Worm (Caenorhabditis elegans) whole organism, young adult: ENCODE measurements around the gene F07B10.4.

ENCODE experiments used
- C06A6.2 ChIP-seq: fragments of 200-800 bp; sonication (Bioruptor generic); conservative IDR thresholded peaks from 2 replicates; pipeline ENCODE4 v1.3.6; 2022; ENCODE audit warnings: missing genetic modification characterization, missing compliant biosample characterization
- F10E7.11 ChIP-seq: sonication (generic microtip); optimal IDR thresholded peaks from 2 replicates; lab custom pipeline; 2017; ENCODE audit warnings: mild to moderate bottlenecking, missing genetic modification characterization, moderate library complexity, missing compliant biosample characterization
- F33H1.4 ChIP-seq: fragments of 200-800 bp; sonication (Bioruptor generic); IDR thresholded peaks from 2 replicates; pipeline ENCODE4 v1.3.6; 2022; ENCODE audit warnings: missing genetic modification reagents, missing genetic modification characterization, missing compliant biosample characterization
- F39B2.1 ChIP-seq: fragments of 200-800 bp; sonication (Bioruptor generic); IDR thresholded peaks from 2 replicates; pipeline ENCODE4 v1.3.6; 2022; ENCODE audit warnings: missing genetic modification reagents, missing genetic modification characterization, missing compliant biosample characterization
- F55B11.4 ChIP-seq: sonication (generic microtip); optimal IDR thresholded peaks from 2 replicates; lab custom pipeline; 2016; ENCODE audit warnings: missing compliant biosample characterization, missing genetic modification characterization, borderline replicate concordance; ENCODE audit not compliant: insufficient read depth
- F57C9.4 ChIP-seq: sonication (generic microtip); optimal IDR thresholded peaks from 2 replicates; lab custom pipeline; 2017; ENCODE audit warnings: mild to moderate bottlenecking, missing genetic modification characterization, missing compliant biosample characterization
- athp-1 ChIP-seq: sonication (generic microtip); optimal IDR thresholded peaks from 2 replicates; lab custom pipeline; 2017; ENCODE audit warnings: mild to moderate bottlenecking, missing genetic modification characterization, missing compliant biosample characterization
- attf-5 ChIP-seq: fragments of 200-800 bp; sonication (Bioruptor generic); optimal IDR thresholded peaks from 2 replicates; lab custom pipeline; 2018; ENCODE audit warnings: mild to moderate bottlenecking, missing genetic modification characterization, missing compliant biosample characterization
- attf-6 ChIP-seq: fragments of 200-800 bp; sonication (Bioruptor generic); IDR thresholded peaks from 2 replicates; pipeline ENCODE4 v1.3.6; 2022; ENCODE audit warnings: missing genetic modification reagents, missing genetic modification characterization, missing compliant biosample characterization
- ceh-100 ChIP-seq: fragments of 200-800 bp; sonication (Bioruptor generic); IDR thresholded peaks from 2 replicates; pipeline ENCODE4 v1.3.6; 2022; ENCODE audit warnings: missing genetic modification reagents, missing genetic modification characterization, missing compliant biosample characterization
- ceh-58 ChIP-seq: fragments of 200-800 bp; sonication (Bioruptor generic); IDR thresholded peaks from 2 replicates; pipeline ENCODE4 v1.3.6; 2022; ENCODE audit warnings: missing genetic modification characterization, missing compliant biosample characterization
- ceh-79 ChIP-seq: sonication (generic microtip); optimal IDR thresholded peaks from 2 replicates; lab custom pipeline; 2017; ENCODE audit warnings: mild to moderate bottlenecking, missing genetic modification characterization, missing compliant biosample characterization
- chd-7 ChIP-seq: sonication (generic microtip); optimal IDR thresholded peaks from 2 replicates; lab custom pipeline; 2016; ENCODE audit warnings: mild to moderate bottlenecking, missing genetic modification characterization, moderate library complexity, missing compliant biosample characterization
- egl-18 ChIP-seq: fragments of 200-800 bp; sonication (Bioruptor generic); IDR thresholded peaks from 2 replicates; pipeline ENCODE4 v1.3.6; 2022; ENCODE audit warnings: missing genetic modification reagents, missing genetic modification characterization, missing compliant biosample characterization
- ets-4 ChIP-seq: fragments of 200-800 bp; sonication (Bioruptor generic); optimal IDR thresholded peaks from 2 replicates; lab custom pipeline; 2018; ENCODE audit warnings: mild to moderate bottlenecking, missing genetic modification characterization, missing compliant biosample characterization
- gei-17 ChIP-seq: fragments of 200-800 bp; sonication (Bioruptor generic); optimal IDR thresholded peaks from 2 replicates; lab custom pipeline; 2018; ENCODE audit warnings: mild to moderate bottlenecking, missing genetic modification characterization, missing compliant biosample characterization
- hlh-26 ChIP-seq: fragments of 200-800 bp; sonication (Bioruptor generic); conservative IDR thresholded peaks from 2 replicates; pipeline ENCODE4 v1.3.6; 2022; ENCODE audit warnings: missing genetic modification reagents, missing genetic modification characterization, missing compliant biosample characterization
- hrde-1 ChIP-seq: sonication (generic microtip); optimal IDR thresholded peaks from 2 replicates; lab custom pipeline; 2016; ENCODE audit warnings: missing genetic modification characterization, mild to moderate bottlenecking, missing compliant biosample characterization, moderate library complexity, missing genotype, missing genetic modification reagents, borderline replicate concordance
- lin-54 ChIP-seq: fragments of 200-800 bp; sonication (Bioruptor generic); optimal IDR thresholded peaks from 2 replicates; lab custom pipeline; 2018; ENCODE audit warnings: mild to moderate bottlenecking, missing genetic modification characterization, missing compliant biosample characterization
- lsy-27 ChIP-seq: sonication (generic microtip); optimal IDR thresholded peaks from 2 replicates; lab custom pipeline; 2017; ENCODE audit warnings: missing genetic modification characterization, mild to moderate bottlenecking, missing compliant biosample characterization, antibody characterized with exemption, missing genotype, borderline replicate concordance; ENCODE audit not compliant: insufficient read depth
- madf-3 ChIP-seq: fragments of 200-800 bp; sonication (Bioruptor generic); IDR thresholded peaks from 2 replicates; pipeline ENCODE4 v1.3.6; 2022; ENCODE audit warnings: missing genetic modification reagents, missing genetic modification characterization, missing compliant biosample characterization
- madf-6 ChIP-seq: fragments of 200-800 bp; sonication (Bioruptor generic); IDR thresholded peaks from 2 replicates; pipeline ENCODE4 v1.3.6; 2022; ENCODE audit warnings: missing genetic modification reagents, missing genetic modification characterization, missing compliant biosample characterization
- mes-4 ChIP-seq: sonication (generic microtip); optimal IDR thresholded peaks from 2 replicates; lab custom pipeline; 2016; ENCODE audit warnings: missing genotype, missing genetic modification characterization, missing compliant biosample characterization
- mxl-1 ChIP-seq: sonication (generic microtip); optimal IDR thresholded peaks from 2 replicates; lab custom pipeline; 2016; ENCODE audit warnings: missing genetic modification characterization, missing compliant biosample characterization
- nhr-27 ChIP-seq: fragments of 200-800 bp; sonication (Bioruptor generic); optimal IDR thresholded peaks from 2 replicates; lab custom pipeline; 2018; ENCODE audit warnings: mild to moderate bottlenecking, missing genetic modification characterization, moderate library complexity, missing compliant biosample characterization
- nhr-90 ChIP-seq: sonication (generic microtip); optimal IDR thresholded peaks from 2 replicates; lab custom pipeline; 2016; ENCODE audit warnings: missing genotype, mild to moderate bottlenecking, missing genetic modification characterization, missing compliant biosample characterization
- sea-2 ChIP-seq: fragments of 200-800 bp; sonication (Bioruptor generic); IDR thresholded peaks from 2 replicates; pipeline ENCODE4 v1.3.6; 2022; ENCODE audit warnings: missing genetic modification characterization, missing compliant biosample characterization
- snpc-3.4 ChIP-seq: sonication (generic microtip); optimal IDR thresholded peaks from 2 replicates; lab custom pipeline; 2017; ENCODE audit warnings: missing genetic modification characterization, mild to moderate bottlenecking, missing compliant biosample characterization, antibody characterized with exemption, moderate library complexity, missing genotype, missing genetic modification reagents
- somi-1 ChIP-seq: fragments of 200-800 bp; sonication (Bioruptor generic); optimal IDR thresholded peaks from 2 replicates; lab custom pipeline; 2018; ENCODE audit warnings: mild to moderate bottlenecking, missing genetic modification characterization, missing compliant biosample characterization
- tlf-1 ChIP-seq: fragments of 200-800 bp; sonication (Bioruptor generic); optimal IDR thresholded peaks from 2 replicates; lab custom pipeline; 2018; ENCODE audit warnings: mild to moderate bottlenecking, missing genetic modification characterization, missing compliant biosample characterization
- unc-130 ChIP-seq: sonication (generic microtip); optimal IDR thresholded peaks from 2 replicates; lab custom pipeline; 2016; ENCODE audit warnings: missing genetic modification reagents, missing genetic modification characterization, missing compliant biosample characterization
- zfh-2 ChIP-seq: fragments of 200-800 bp; sonication (Bioruptor generic); conservative IDR thresholded peaks from 2 replicates; pipeline ENCODE4 v1.3.6; 2022; ENCODE audit warnings: missing genetic modification reagents, missing genetic modification characterization, missing compliant biosample characterization
- ztf-3 ChIP-seq: fragments of 200-800 bp; sonication (Bioruptor generic); optimal IDR thresholded peaks from 2 replicates; lab custom pipeline; 2018; ENCODE audit warnings: mild to moderate bottlenecking, missing genetic modification characterization, missing compliant biosample characterization
- ztf-6 ChIP-seq: fragments of 200-800 bp; sonication (Bioruptor generic); IDR thresholded peaks from 2 replicates; pipeline ENCODE4 v1.3.6; 2022; ENCODE audit warnings: missing genetic modification reagents, missing genetic modification characterization, missing compliant biosample characterization

F07B10.4 gene

DNA sequence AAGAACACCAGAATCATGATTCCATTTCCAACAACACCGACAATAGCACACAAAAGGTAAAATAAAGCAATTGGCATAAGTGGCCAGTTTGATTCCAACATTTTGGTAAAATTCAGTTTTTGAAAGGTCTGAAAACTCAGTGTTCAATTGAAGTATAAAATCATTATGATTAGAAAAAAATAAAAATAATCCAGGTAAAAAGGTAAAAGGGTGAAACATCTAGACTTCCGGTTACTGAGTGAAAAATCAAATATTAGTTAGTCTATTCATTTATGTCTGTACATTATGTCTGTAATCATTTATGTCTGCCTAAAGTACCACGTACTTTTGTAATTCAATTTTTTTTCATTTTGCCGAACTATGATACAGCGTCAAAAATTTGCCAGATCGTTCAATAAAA, 7.9 kb downstream of the F07B10.4 start, which contains the start of gene srsx-31:
Gene srsx-31 (minus strand): TSS at position 101 of the 400 bp plus-strand sequence.
- TF ChIP-seq unc-130 (no peak), nhr-90 (tag; lab: Kevin White, UChicago) (no peak), madf-3 (GFP tag; lab: Robert Waterston, UW) (no peak), F33H1.4 (no peak)

DNA sequence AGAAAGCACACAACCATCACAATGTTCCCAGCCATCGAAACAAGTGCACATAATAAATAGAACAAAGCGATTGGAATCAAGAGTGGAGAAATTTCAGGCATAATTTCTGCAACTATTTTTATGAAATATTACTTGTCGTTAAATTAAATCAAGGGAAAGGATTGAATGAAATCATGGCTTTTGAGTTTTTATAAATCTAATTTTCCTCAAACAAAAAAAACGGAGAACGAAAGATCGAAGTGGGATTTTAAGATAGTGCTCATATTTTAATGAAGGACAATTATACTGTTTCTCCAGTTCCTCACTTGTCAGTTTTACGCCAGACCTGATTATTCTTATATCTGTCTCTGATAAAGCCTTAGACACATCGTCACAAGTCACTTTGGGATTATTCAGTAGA, 10.5 kb downstream of the F07B10.4 start, which contains the start of gene srsx-33:
Gene srsx-33 (minus strand): TSS at position 101 of the 400 bp plus-strand sequence.
- TF ChIP-seq tlf-1 (no peak), hrde-1 (no peak), mxl-1 (tag; lab: Kevin White, UChicago) (no peak), zfh-2 (no peak), madf-6 (GFP tag; lab: Robert Waterston, UW) (no peak), ceh-100 (GFP tag; lab: Robert Waterston, UW) (no peak), F57C9.4 (no peak), F39B2.1 (no peak)

DNA sequence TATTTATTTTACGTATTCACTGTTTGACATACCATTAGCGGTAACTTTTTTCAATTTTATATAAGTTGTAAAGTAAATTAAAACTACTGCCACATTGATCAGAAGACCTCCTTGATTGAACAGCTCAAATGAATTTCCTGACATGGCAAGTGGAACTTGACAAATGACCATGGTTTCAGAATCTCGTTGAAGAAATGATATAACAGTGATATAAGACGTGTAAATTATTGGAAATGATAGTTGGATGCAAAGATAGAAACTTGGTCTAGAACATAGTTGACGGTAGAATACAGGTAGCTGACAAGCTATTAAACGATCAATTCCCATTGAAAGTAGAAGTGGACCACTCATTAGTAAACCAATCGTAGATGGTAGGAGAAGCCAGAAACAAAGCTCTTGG, 11.1 kb downstream of the F07B10.4 start:
- no peak for TF ChIP-seq C06A6.2
- no peak for TF ChIP-seq athp-1 (tag; lab: Kevin White, UChicago)
- no peak for TF ChIP-seq F39B2.1
- TF ChIP-seq zfh-2: no peak
- TF ChIP-seq nhr-27 (tag; lab: Kevin White, UChicago): no peak
- no peak for TF ChIP-seq ets-4
- no peak for TF ChIP-seq F33H1.4
- TF ChIP-seq ceh-58 (GFP tag; lab: Robert Waterston, UW): no peak
- TF ChIP-seq mxl-1 (tag; lab: Kevin White, UChicago): no peak
- no peak for TF ChIP-seq hlh-26 (GFP tag; lab: Robert Waterston, UW)
- TF ChIP-seq, all 124 proteins: peak for 0

DNA sequence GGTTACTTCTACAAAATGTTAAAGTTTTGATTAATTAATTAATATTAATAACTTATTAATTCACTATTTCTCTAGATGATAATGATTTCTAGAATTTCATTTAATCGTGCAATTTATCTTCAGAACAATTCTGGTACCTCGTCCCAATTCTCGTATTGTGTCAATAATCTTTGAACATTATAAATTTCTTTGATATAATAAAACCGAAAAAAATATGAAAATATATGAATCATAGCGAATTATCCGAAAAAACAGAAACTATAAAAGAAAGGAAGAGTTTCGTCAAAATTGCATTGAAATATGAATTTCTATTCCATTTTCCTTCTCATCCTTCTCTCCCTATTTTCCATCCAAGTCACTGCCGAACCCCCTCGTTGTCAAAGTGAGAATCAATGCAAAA, 12.2 kb downstream of the F07B10.4 start, which contains the start of gene T19B10.12:
Gene T19B10.12 (plus strand): TSS at position 301 of the 400 bp plus-strand sequence.
- TF ChIP-seq sea-2: no peak
- TF ChIP-seq attf-5 (GFP tag; lab: Kevin White, UChicago): no peak
- TF ChIP-seq snpc-3.4: no peak
- TF ChIP-seq gei-17 (GFP tag; lab: Kevin White, UChicago): no peak
- no peak for TF ChIP-seq ceh-58 (GFP tag; lab: Robert Waterston, UW)
- TF ChIP-seq egl-18 (GFP tag; lab: Robert Waterston, UW): no peak
- no peak for TF ChIP-seq mes-4
- no peak for TF ChIP-seq chd-7 (tag; lab: Kevin White, UChicago)
- no peak for TF ChIP-seq nhr-90 (tag; lab: Kevin White, UChicago)
- no peak for TF ChIP-seq F10E7.11 (tag; lab: Kevin White, UChicago)
- no peak for TF ChIP-seq lsy-27 (tag; lab: Kevin White, UChicago)
- TF ChIP-seq somi-1 (GFP tag; lab: Kevin White, UChicago): no peak
- no peak for TF ChIP-seq attf-6
- TF ChIP-seq F55B11.4 (tag; lab: Kevin White, UChicago): no peak
- TF ChIP-seq ztf-3 (GFP tag; lab: Kevin White, UChicago): no peak
- TF ChIP-seq lin-54 (GFP tag; lab: Kevin White, UChicago): no peak
- no peak for TF ChIP-seq ztf-6 (GFP tag; lab: Robert Waterston, UW)
- TF ChIP-seq ceh-79 (tag; lab: Kevin White, UChicago): no peak
- no peak for TF ChIP-seq ceh-100 (GFP tag; lab: Robert Waterston, UW)
